Worm (Caenorhabditis elegans) whole organism, young adult: ENCODE data around the gene algn-11.

Experiments used
- D2030.7 ChIP-seq: fragments of 200-800 bp; sonication (Bioruptor generic); IDR thresholded peaks from 2 replicates; pipeline ENCODE4 v1.3.6; 2022; ENCODE audit warnings: missing genetic modification reagents, missing genetic modification characterization, missing compliant biosample characterization
- F22D6.2 ChIP-seq: sonication (generic microtip); optimal IDR thresholded peaks from 2 replicates; lab custom pipeline; 2016; ENCODE audit warnings: mild to moderate bottlenecking, missing genetic modification characterization, missing compliant biosample characterization
- F23B12.7 ChIP-seq: sonication (generic microtip); optimal IDR thresholded peaks from 2 replicates; lab custom pipeline; 2017; ENCODE audit warnings: missing genetic modification characterization, mild to moderate bottlenecking, missing compliant biosample characterization, antibody characterized with exemption, moderate library complexity; ENCODE audit not compliant: insufficient read depth
- F33H1.4 ChIP-seq: fragments of 200-800 bp; sonication (Bioruptor generic); IDR thresholded peaks from 2 replicates; pipeline ENCODE4 v1.3.6; 2022; ENCODE audit warnings: missing genetic modification reagents, missing genetic modification characterization, missing compliant biosample characterization
- Y53G8AR.9 ChIP-seq: fragments of 200-800 bp; sonication (Bioruptor generic); conservative IDR thresholded peaks from 2 replicates; pipeline ENCODE4 v1.3.6; 2022; ENCODE audit warnings: missing genetic modification reagents, missing genetic modification characterization, missing compliant biosample characterization
- cebp-1 ChIP-seq, 2 experiments: fragments of 200-800 bp in 1 of 2; sonication (Bioruptor generic) in 1 of 2; sonication (generic microtip) in 1 of 2; IDR thresholded peaks in 1 of 2; optimal IDR thresholded peaks in 1 of 2; 2 replicates each; pipeline versions ENCODE4 v1.3.6 to Lab custom; 2017 to 2022; ENCODE audit warnings: missing compliant biosample characterization in 2 of 2, missing genetic modification characterization in 2 of 2, mild to moderate bottlenecking in 1 of 2, missing genetic modification reagents in 1 of 2, moderate library complexity in 1 of 2
- ceh-91 ChIP-seq: fragments of 200-800 bp; sonication (Bioruptor generic); IDR thresholded peaks from 2 replicates; pipeline ENCODE4 v1.3.6; 2022; ENCODE audit warnings: missing genetic modification reagents, missing genetic modification characterization, missing compliant biosample characterization
- dox-1 ChIP-seq: fragments of 200-800 bp; sonication (Bioruptor generic); IDR thresholded peaks from 2 replicates; pipeline ENCODE4 v1.3.6; 2022; ENCODE audit warnings: missing genetic modification reagents, missing genetic modification characterization, missing compliant biosample characterization
- dpff-1 ChIP-seq: sonication (generic microtip); optimal IDR thresholded peaks from 2 replicates; lab custom pipeline; 2017; ENCODE audit warnings: mild to moderate bottlenecking, missing genetic modification characterization, missing compliant biosample characterization
- efl-1 ChIP-seq: fragments of 150-350 bp; optimal IDR thresholded peaks from 2 replicates; lab custom pipeline; 2014; ENCODE audit warnings: missing biosample characterization, missing genetic modification reagents, missing genetic modification characterization
- egrh-3 ChIP-seq: fragments of 200-800 bp; sonication (Bioruptor generic); IDR thresholded peaks from 2 replicates; pipeline ENCODE4 v1.3.6; 2022; ENCODE audit warnings: missing genetic modification reagents, missing genetic modification characterization, missing compliant biosample characterization
- fkh-3 ChIP-seq: sonication (generic microtip); optimal IDR thresholded peaks from 2 replicates; lab custom pipeline; 2016; ENCODE audit warnings: mild to moderate bottlenecking, missing genetic modification characterization, missing compliant biosample characterization
- him-1 ChIP-seq: sonication (generic microtip); optimal IDR thresholded peaks from 2 replicates; lab custom pipeline; 2016; ENCODE audit warnings: missing genotype, missing genetic modification reagents, missing genetic modification characterization, missing compliant biosample characterization
- hmg-1.2 ChIP-seq: fragments of 200-800 bp; sonication (Bioruptor generic); IDR thresholded peaks from 2 replicates; pipeline ENCODE4 v1.3.6; 2022; ENCODE audit warnings: missing genetic modification reagents, missing genetic modification characterization, missing compliant biosample characterization
- lin-40 ChIP-seq: sonication (generic microtip); optimal IDR thresholded peaks from 2 replicates; lab custom pipeline; 2016; ENCODE audit warnings: missing genetic modification characterization, mild to moderate bottlenecking, missing compliant biosample characterization, missing genotype, missing genetic modification reagents
- lsl-1 ChIP-seq: fragments of 200-800 bp; sonication (Bioruptor generic); optimal IDR thresholded peaks from 2 replicates; lab custom pipeline; 2018; ENCODE audit warnings: mild to moderate bottlenecking, missing genetic modification characterization, moderate library complexity, missing compliant biosample characterization
- madf-3 ChIP-seq: fragments of 200-800 bp; sonication (Bioruptor generic); IDR thresholded peaks from 2 replicates; pipeline ENCODE4 v1.3.6; 2022; ENCODE audit warnings: missing genetic modification reagents, missing genetic modification characterization, missing compliant biosample characterization
- madf-6 ChIP-seq: fragments of 200-800 bp; sonication (Bioruptor generic); IDR thresholded peaks from 2 replicates; pipeline ENCODE4 v1.3.6; 2022; ENCODE audit warnings: missing genetic modification reagents, missing genetic modification characterization, missing compliant biosample characterization
- nfya-2 ChIP-seq: fragments of 200-800 bp; sonication (Bioruptor generic); IDR thresholded peaks from 2 replicates; pipeline ENCODE4 v1.3.6; 2022; ENCODE audit warnings: missing genetic modification reagents, missing genetic modification characterization, missing compliant biosample characterization
- nhr-179 ChIP-seq: sonication (generic microtip); optimal IDR thresholded peaks from 2 replicates; lab custom pipeline; 2016; ENCODE audit warnings: mild to moderate bottlenecking, missing genetic modification characterization, missing compliant biosample characterization
- tbx-9 ChIP-seq: sonication (generic microtip); optimal IDR thresholded peaks from 2 replicates; lab custom pipeline; 2016; ENCODE audit warnings: borderline replicate concordance, missing genetic modification characterization, inconsistent platforms, missing compliant biosample characterization
- ztf-26 ChIP-seq: sonication (generic microtip); optimal IDR thresholded peaks from 2 replicates; lab custom pipeline; 2017; ENCODE audit warnings: missing genetic modification characterization, missing compliant biosample characterization

The algn-11 gene

ce11 chrIII:7239416-7239815 is 50.9 kb downstream of the algn-11 start:
- TF ChIP-seq F23B12.7 (tag; lab: Kevin White, UChicago) (no peak), ztf-26 (tag; lab: Kevin White, UChicago) (no peak), dpff-1 (tag; lab: Kevin White, UChicago) (no peak), Y53G8AR.9 (GFP tag; lab: Robert Waterston, UW) (no peak), him-1 (tag; lab: Kevin White, UChicago) (no peak), tbx-9 (tag; lab: Kevin White, UChicago) (no peak), fkh-3 (no peak)

- TF ChIP-seq cebp-1 (GFP tag; IDR thresholded peaks at IDR 0.05; lab: Robert Waterston, UW) (no peak), cebp-1 (tag; optimal IDR thresholded peaks at IDR 0.05; lab: Kevin White, UChicago) (peak; percentile 89), madf-3 (GFP tag; lab: Robert Waterston, UW) (no peak), nhr-179 (tag; lab: Kevin White, UChicago) (no peak), nfya-2 (no peak), lin-40 (tag; lab: Kevin White, UChicago) (no peak), F22D6.2 (tag; lab: Kevin White, UChicago) (no peak)
These were observed 51.6 kb downstream of the algn-11 start, which contains the start of gene pars-1 for ce11 chrIII:7238727-7239126. TSS of gene pars-1 (plus strand) at chrIII:7239027.

ce11 chrIII:7237877-7238276 is 52.5 kb downstream of the algn-11 start:
- TF ChIP-seq efl-1 (peak; percentile 32), D2030.7 (GFP tag; lab: Robert Waterston, UW) (peak; percentile 43; the same call in 1 of the 2 replicates), lsl-1 (GFP tag; lab: Kevin White, UChicago) (peak; percentile 56), egrh-3 (GFP tag; lab: Robert Waterston, UW) (0 out of 2 replicates have a peak, but pooled peaks have one; percentile 8), madf-6 (GFP tag; lab: Robert Waterston, UW) (peak; percentile 57), dox-1 (GFP tag; lab: Robert Waterston, UW) (peak; percentile 61; the same call in 1 of the 2 replicates), ceh-91 (peak; percentile 63; the same call in 1 of the 2 replicates), hmg-1.2 (0 out of 2 replicates have a peak, but pooled peaks have one; percentile 12), F33H1.4 (GFP tag; lab: Robert Waterston, UW) (peak; percentile 82)
